Worm (Caenorhabditis elegans): Measurements from ENCODE around the gene gpcp-1.
A peak's percentile ranks its signal among the peaks of the same experiment; 100 is the strongest.

- TF ChIP-seq elt-3 (tag; optimal IDR thresholded peaks at IDR 0.05) (no peak), ztf-11 (tag; optimal IDR thresholded peaks at IDR 0.05) (no peak), unc-62 (GFP tag; optimal IDR thresholded peaks at IDR 0.05) (peak; percentile 55), nhr-12 (tag; optimal IDR thresholded peaks at IDR 0.05) (no peak), pha-4 (tag; optimal IDR thresholded peaks at IDR 0.05) (peak; percentile 65)
These were observed 1.3 kb upstream of the gpcp-1 start for ce11 chrX:3111687-3112086.

All from whole organism, mixed stage, embryonic.